Fruit fly (Drosophila melanogaster): Measurements from ENCODE around the gene Sol1.
A peak's percentile ranks its signal among the peaks of the same experiment; 100 is the strongest.

Gene Sol1

dm6 chr3R:12422379-12422975 lies 36.4 kb downstream of the Sol1 start, which contains the start of the genes Scgbeta and CG17202 (continued):
- no peak for TF ChIP-seq CG7745 (tag; optimal IDR thresholded peaks at IDR 0.05)
- no peak for TF ChIP-seq gsb (GFP tag; IDR thresholded peaks at IDR 0.05)
- peak; percentile 45; the same call in 1 of the 2 replicates for TF ChIP-seq Dref (GFP tag; IDR thresholded peaks at IDR 0.05)
- TF ChIP-seq CG10267 (tag; optimal IDR thresholded peaks at IDR 0.05): no peak
- TF ChIP-seq CG10209 (GFP tag; optimal IDR thresholded peaks at IDR 0.05): no peak
- no peak for TF ChIP-seq CG3281 (GFP tag; optimal IDR thresholded peaks at IDR 0.05)
- TF ChIP-seq vnd (GFP tag; IDR thresholded peaks at IDR 0.05; ENCODE audit: partially characterized antibody): no peak
- TF ChIP-seq inv (GFP tag; IDR thresholded peaks at IDR 0.05; ENCODE audit: partially characterized antibody): no peak
- TF ChIP-seq CG7357 (GFP tag; IDR thresholded peaks at IDR 0.05): no peak
- peak; percentile 33; the same call in 1 of the 2 replicates for TF ChIP-seq Bgb (GFP tag; IDR thresholded peaks at IDR 0.05; ENCODE audit: partially characterized antibody)
- TF ChIP-seq Nf-YC (tag; optimal IDR thresholded peaks at IDR 0.05): no peak
- peak; percentile 32 for TF ChIP-seq CG12744 (GFP tag; optimal IDR thresholded peaks at IDR 0.05)
- TF ChIP-seq CG10321 (GFP tag; IDR thresholded peaks at IDR 0.05): no peak
- TF ChIP-seq MBD-R2 (GFP tag; IDR thresholded peaks at IDR 0.05): peak; percentile 95
- no peak for TF ChIP-seq CG8359 (GFP tag; optimal IDR thresholded peaks at IDR 0.05; ENCODE audit: borderline replicate concordance)
- TF ChIP-seq CG1832 (GFP tag; optimal IDR thresholded peaks at IDR 0.05): no peak
- TF ChIP-seq Mad (GFP tag; optimal IDR thresholded peaks at IDR 0.05): no peak
- no peak for TF ChIP-seq Stat92E (GFP tag; optimal IDR thresholded peaks at IDR 0.05)
- TF ChIP-seq bbx (GFP tag; IDR thresholded peaks at IDR 0.05; ENCODE audit: partially characterized antibody): no peak
- TF ChIP-seq Doc3 (GFP tag; IDR thresholded peaks at IDR 0.05; ENCODE audit: partially characterized antibody): no peak
- TF ChIP-seq tap (tag; optimal IDR thresholded peaks at IDR 0.05): no peak
- no peak for TF ChIP-seq CG2875 (GFP tag; optimal IDR thresholded peaks at IDR 0.05)
- peak; percentile 32 for TF ChIP-seq Dek (tag; optimal IDR thresholded peaks at IDR 0.05)
- TF ChIP-seq CG10543 (GFP tag; optimal IDR thresholded peaks at IDR 0.05): no peak
- TF ChIP-seq Trl (optimal IDR thresholded peaks at IDR 0.05): no peak
- TF ChIP-seq Trl (GFP tag; optimal IDR thresholded peaks at IDR 0.05): no peak
- no peak for TF ChIP-seq CG11504 (tag; optimal IDR thresholded peaks at IDR 0.05)
- TF ChIP-seq btn (GFP tag; optimal IDR thresholded peaks at IDR 0.05): no peak
- no peak for TF ChIP-seq dmrt99B (tag; optimal IDR thresholded peaks at IDR 0.05)
- TF ChIP-seq pb (GFP tag; optimal IDR thresholded peaks at IDR 0.05): no peak
- TF ChIP-seq salm (tag; optimal IDR thresholded peaks at IDR 0.05): no peak
- no peak for TF ChIP-seq CG10147 (GFP tag; optimal IDR thresholded peaks at IDR 0.05)
- no peak for TF ChIP-seq sd (tag; optimal IDR thresholded peaks at IDR 0.05)
- TF ChIP-seq jigr1 (GFP tag; IDR thresholded peaks at IDR 0.05): no peak
- TF ChIP-seq otp (GFP tag; IDR thresholded peaks at IDR 0.05): peak; percentile 37; the same call in 1 of the 3 replicates
- peak in 1 of 2 experiments; percentile 11 for TF ChIP-seq crp (GFP tag; optimal IDR thresholded peaks at IDR 0.05)
- TF ChIP-seq CrebB (tag; optimal IDR thresholded peaks at IDR 0.05): no peak
- TF ChIP-seq Dbx (GFP tag; IDR thresholded peaks at IDR 0.05): 0 out of 3 replicates have a peak, but pooled peaks have one; percentile 27
- TF ChIP-seq CG8478 (optimal IDR thresholded peaks at IDR 0.05): no peak
- peak; percentile 73 for TF ChIP-seq CG14710 (tag; optimal IDR thresholded peaks at IDR 0.05)
- TF ChIP-seq CG9797 (GFP tag; optimal IDR thresholded peaks at IDR 0.05): peak; percentile 79
- peak; percentile 21 for TF ChIP-seq CHES-1-like (GFP tag; optimal IDR thresholded peaks at IDR 0.05)
- peak; percentile 7 for TF ChIP-seq bab2 (GFP tag; optimal IDR thresholded peaks at IDR 0.05)
- no peak for TF ChIP-seq tin (GFP tag; optimal IDR thresholded peaks at IDR 0.05)
- no peak for TF ChIP-seq oc (tag; optimal IDR thresholded peaks at IDR 0.05)
- no peak for TF ChIP-seq lbe (GFP tag; optimal IDR thresholded peaks at IDR 0.05)
- TF ChIP-seq Abd-B (GFP tag; optimal IDR thresholded peaks at IDR 0.05): no peak
- TF ChIP-seq CG15601 (tag; optimal IDR thresholded peaks at IDR 0.05): no peak
- TF ChIP-seq Fer2 (tag; optimal IDR thresholded peaks at IDR 0.05): no peak

Data from whole organism, embryonic.